Worm (Caenorhabditis elegans) whole organism, L1 larva: ENCODE data around the gene F21D5.5.

ENCODE experiments used
- C04F5.9 ChIP-seq: sonication (generic microtip); optimal IDR thresholded peaks from 2 replicates; lab custom pipeline; 2016; ENCODE audit warnings: missing genetic modification characterization, missing compliant biosample characterization
- C16A3.4 ChIP-seq: fragments of 150-350 bp; optimal IDR thresholded peaks from 2 replicates; lab custom pipeline; 2014; ENCODE audit warnings: missing biosample characterization, missing genetic modification characterization
- C34B4.2 ChIP-seq: sonication (generic microtip); optimal IDR thresholded peaks from 2 replicates; lab custom pipeline; 2017; ENCODE audit warnings: mild to moderate bottlenecking, missing genetic modification characterization, missing compliant biosample characterization
- alr-1 ChIP-seq: fragments of 200-800 bp; sonication (Bioruptor generic); optimal IDR thresholded peaks from 2 replicates; lab custom pipeline; 2018; ENCODE audit warnings: borderline replicate concordance, mild to moderate bottlenecking, missing genetic modification characterization, missing compliant biosample characterization
- ceh-82 ChIP-seq, 3 experiments: fragments of 150-350 bp in 1 of 3; sonication (generic microtip) in 2 of 3; optimal IDR thresholded peaks; 2 replicates each; lab custom pipeline; 2014 to 2017; ENCODE audit warnings: missing biosample characterization in 3 of 3, missing genetic modification characterization in 3 of 3
- dpl-1 ChIP-seq, 3 experiments: fragments of 150-350 bp in 2 of 3; sonication (generic microtip) in 1 of 3; optimal IDR thresholded peaks; 2 replicates each; lab custom pipeline; 2014 to 2017; ENCODE audit warnings: missing biosample characterization in 3 of 3, missing genetic modification characterization in 3 of 3, missing genetic modification reagents in 3 of 3
- efl-1 ChIP-seq, 4 experiments: fragments of 150-350 bp; optimal IDR thresholded peaks in 3 of 4; peaks in 1 of 4; 1 replicate in 1 of 4; 2 replicates in 3 of 4; lab custom pipeline; 2014; ENCODE audit warnings: missing biosample characterization in 2 of 4, missing genetic modification characterization in 2 of 4, missing genetic modification reagents in 2 of 4
- egl-27 ChIP-seq, 2 experiments: fragments of 150-350 bp in 1 of 2; sonication (generic microtip); optimal IDR thresholded peaks; 3 replicates each; lab custom pipeline; 2017 to 2018; ENCODE audit warnings: missing biosample characterization in 2 of 2, missing genetic modification characterization in 2 of 2, missing genetic modification reagents in 2 of 2
- elt-2 ChIP-seq: sonication (generic microtip); optimal IDR thresholded peaks from 2 replicates; lab custom pipeline; 2016; ENCODE audit warnings: missing genetic modification characterization, mild to moderate bottlenecking, inconsistent platforms, missing compliant biosample characterization, missing genetic modification reagents
- fkh-10 ChIP-seq: sonication (generic microtip); optimal IDR thresholded peaks from 2 replicates; lab custom pipeline; 2017; ENCODE audit warnings: missing biosample characterization, missing genetic modification reagents, missing genetic modification characterization
- hlh-4 ChIP-seq: sonication (generic microtip); optimal IDR thresholded peaks from 2 replicates; lab custom pipeline; 2016; ENCODE audit warnings: mild to moderate bottlenecking, missing genetic modification characterization, missing compliant biosample characterization
- irx-1 ChIP-seq: sonication (generic microtip); optimal IDR thresholded peaks from 2 replicates; lab custom pipeline; 2016; ENCODE audit warnings: missing genetic modification characterization, missing compliant biosample characterization
- isw-1 ChIP-seq: fragments of 200-800 bp; sonication (Bioruptor generic); IDR thresholded peaks from 2 replicates; pipeline ENCODE4 v1.3.6; 2022; ENCODE audit warnings: missing genetic modification characterization, missing compliant biosample characterization
- jun-1 ChIP-seq: fragments of 150-350 bp; optimal IDR thresholded peaks from 2 replicates; lab custom pipeline; 2014; ENCODE audit warnings: missing biosample characterization, missing genetic modification reagents, missing genetic modification characterization
- lin-14 ChIP-seq: fragments of 200-800 bp; sonication (Bioruptor generic); optimal IDR thresholded peaks from 2 replicates; lab custom pipeline; 2018; ENCODE audit warnings: mild to moderate bottlenecking, missing genetic modification characterization, moderate library complexity, missing compliant biosample characterization
- lin-35 ChIP-seq, 2 experiments: fragments of 150-350 bp; optimal IDR thresholded peaks; 2 replicates each; lab custom pipeline; 2014; ENCODE audit warnings: missing biosample characterization in 2 of 2, missing genetic modification characterization in 2 of 2, missing genetic modification reagents in 2 of 2
- lir-3 ChIP-seq: sonication (generic microtip); optimal IDR thresholded peaks from 2 replicates; lab custom pipeline; 2016; ENCODE audit warnings: mild to moderate bottlenecking, missing genetic modification characterization, moderate library complexity, missing compliant biosample characterization; ENCODE audit not compliant: poor library complexity
- lsy-2 ChIP-seq, 2 experiments: fragments of 150-350 bp; optimal IDR thresholded peaks; 2 replicates each; lab custom pipeline; 2014; ENCODE audit warnings: missing biosample characterization in 2 of 2, missing genetic modification characterization in 2 of 2
- mdl-1 ChIP-seq, 2 experiments: fragments of 150-350 bp; optimal IDR thresholded peaks; 2 replicates each; lab custom pipeline; 2014 to 2017; ENCODE audit warnings: missing biosample characterization in 2 of 2, missing genetic modification characterization in 2 of 2, inconsistent platforms in 1 of 2
- nhr-11 ChIP-seq: fragments of 150-350 bp; optimal IDR thresholded peaks from 2 replicates; lab custom pipeline; 2014; ENCODE audit warnings: missing biosample characterization, missing genetic modification characterization
- nhr-12 ChIP-seq: sonication (generic microtip); optimal IDR thresholded peaks from 2 replicates; lab custom pipeline; 2017; ENCODE audit warnings: missing biosample characterization, missing genetic modification characterization
- nhr-20 ChIP-seq: sonication (generic microtip); optimal IDR thresholded peaks from 2 replicates; lab custom pipeline; 2016; ENCODE audit warnings: mild to moderate bottlenecking, missing genetic modification characterization, missing compliant biosample characterization
- nhr-47 ChIP-seq: sonication (generic microtip); optimal IDR thresholded peaks from 2 replicates; lab custom pipeline; 2016; ENCODE audit warnings: mild to moderate bottlenecking, missing genetic modification characterization, moderate library complexity, missing compliant biosample characterization
- nhr-71 ChIP-seq: sonication (generic microtip); optimal IDR thresholded peaks from 2 replicates; lab custom pipeline; 2016; ENCODE audit warnings: mild to moderate bottlenecking, missing genetic modification characterization, moderate library complexity, missing compliant biosample characterization
- nhr-76 ChIP-seq: sonication (generic microtip); optimal IDR thresholded peaks from 2 replicates; lab custom pipeline; 2017; ENCODE audit warnings: missing biosample characterization, missing genetic modification characterization
- nhr-84 ChIP-seq: sonication (generic microtip); optimal IDR thresholded peaks from 2 replicates; lab custom pipeline; 2017; ENCODE audit warnings: missing biosample characterization, missing genetic modification characterization
- nhr-85 ChIP-seq: sonication (generic microtip); peaks from one replicate; lab custom pipeline; 2016; ENCODE audit warnings: missing genetic modification characterization, inconsistent platforms, missing compliant biosample characterization
- pag-3 ChIP-seq: sonication (generic microtip); optimal IDR thresholded peaks from 2 replicates; lab custom pipeline; 2017; ENCODE audit warnings: missing genetic modification characterization, mild to moderate bottlenecking, missing compliant biosample characterization, antibody characterized with exemption, borderline replicate concordance; ENCODE audit not compliant: insufficient read depth
- pqm-1 ChIP-seq: sonication (generic microtip); optimal IDR thresholded peaks from 3 replicates; lab custom pipeline; 2017; ENCODE audit warnings: missing biosample characterization, missing genetic modification characterization
- rnt-1 ChIP-seq: sonication (generic microtip); optimal IDR thresholded peaks from 2 replicates; lab custom pipeline; 2016; ENCODE audit warnings: mild to moderate bottlenecking, missing genetic modification characterization, moderate library complexity, missing compliant biosample characterization
- skn-1 ChIP-seq: fragments of 150-350 bp; optimal IDR thresholded peaks from 2 replicates; lab custom pipeline; 2014; ENCODE audit warnings: missing biosample characterization, missing genetic modification characterization
- snpc-4 ChIP-seq: fragments of 150-350 bp; optimal IDR thresholded peaks from 2 replicates; lab custom pipeline; 2014; ENCODE audit warnings: missing biosample characterization, missing genetic modification characterization
- snu-23 ChIP-seq: sonication (generic microtip); optimal IDR thresholded peaks from 2 replicates; lab custom pipeline; 2016; ENCODE audit warnings: missing genetic modification characterization, missing compliant biosample characterization
- sptf-1 ChIP-seq: fragments of 150-350 bp; optimal IDR thresholded peaks from 2 replicates; lab custom pipeline; 2014; ENCODE audit warnings: missing biosample characterization, missing genetic modification characterization
- swsn-7 ChIP-seq: sonication (generic microtip); optimal IDR thresholded peaks from 2 replicates; lab custom pipeline; 2016; ENCODE audit warnings: missing genetic modification characterization, missing compliant biosample characterization
- tbx-2 ChIP-seq: sonication (generic microtip); optimal IDR thresholded peaks from 2 replicates; lab custom pipeline; 2016; ENCODE audit warnings: missing genetic modification characterization, missing compliant biosample characterization
- unc-130 ChIP-seq: fragments of 150-350 bp; optimal IDR thresholded peaks from 2 replicates; lab custom pipeline; 2017; ENCODE audit warnings: missing biosample characterization, missing genetic modification characterization, inconsistent platforms
- vab-15 ChIP-seq: sonication (generic microtip); optimal IDR thresholded peaks from 2 replicates; lab custom pipeline; 2017; ENCODE audit warnings: missing genotype, mild to moderate bottlenecking, missing genetic modification characterization, missing compliant biosample characterization
- ztf-4 ChIP-seq: fragments of 150-350 bp; optimal IDR thresholded peaks from 2 replicates; lab custom pipeline; 2014; ENCODE audit warnings: missing biosample characterization, missing genetic modification characterization

The F21D5.5 gene

DNA sequence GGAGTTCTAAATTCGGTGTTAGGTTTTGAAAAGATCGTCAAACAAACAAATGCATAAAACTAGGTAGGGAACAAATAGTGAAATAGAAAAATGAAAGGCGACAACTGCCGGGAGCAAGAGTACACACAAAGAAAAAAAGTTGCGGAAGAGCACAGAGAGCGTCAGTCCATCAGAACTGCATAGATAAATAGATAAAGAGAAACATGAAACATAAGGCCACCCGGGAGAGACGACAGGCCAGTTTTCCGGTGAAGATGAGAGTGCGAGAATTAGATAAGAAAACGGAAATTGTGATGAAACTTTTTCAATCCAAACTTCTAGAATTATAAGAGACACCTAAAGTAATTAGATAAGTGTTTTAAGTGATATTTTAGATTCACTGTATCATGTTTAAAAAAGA, 18.5 kb upstream of the F21D5.5 start:
- TF ChIP-seq nhr-76 (tag; lab: Kevin White, UChicago), result no peak
- no peak for TF ChIP-seq nhr-11 (tag; lab: Kevin White, UChicago)
- peak; percentile 51 for TF ChIP-seq nhr-71 (tag; lab: Kevin White, UChicago)
- TF ChIP-seq sptf-1 (tag; lab: Kevin White, UChicago), result no peak
- TF ChIP-seq snu-23, result peak; percentile 25
- TF ChIP-seq vab-15 (tag; lab: Kevin White, UChicago), result no peak
- no peak for TF ChIP-seq tbx-2 (tag; lab: Kevin White, UChicago)
- TF ChIP-seq irx-1 (tag; lab: Kevin White, UChicago), result no peak
- TF ChIP-seq nhr-84 (tag; lab: Kevin White, UChicago), result no peak
- TF ChIP-seq nhr-47 (tag; lab: Kevin White, UChicago), result no peak
- peak; percentile 82 for TF ChIP-seq pqm-1
- TF ChIP-seq efl-1 (optimal IDR thresholded peaks at IDR 0.05; lab: Kevin White, UChicago), result peak in 1 of 2 experiments; percentile 12
- TF ChIP-seq efl-1 (GFP tag; optimal IDR thresholded peaks at IDR 0.05 in 1 of 2; lab: Kevin White, UChicago), result no peak
- no peak for TF ChIP-seq jun-1
- peak in 1 of 2 experiments; percentile 38 for TF ChIP-seq lsy-2 (tag; optimal IDR thresholded peaks at IDR 0.05; lab: Kevin White, UChicago)
- TF ChIP-seq lir-3 (tag; lab: Kevin White, UChicago), result no peak
- peak; percentile 78 for TF ChIP-seq lin-14 (GFP tag; lab: Kevin White, UChicago)
- peak; percentile 1 for TF ChIP-seq C16A3.4 (tag; lab: Kevin White, UChicago)
- peak in 1 of 2 experiments; percentile 22 for TF ChIP-seq lin-35 (GFP tag; optimal IDR thresholded peaks at IDR 0.05; lab: Kevin White, UChicago)
- peak; percentile 33 for TF ChIP-seq rnt-1 (tag; lab: Kevin White, UChicago)
- TF ChIP-seq C04F5.9, result no peak
- peak; percentile 24 for TF ChIP-seq nhr-20
- no peak for TF ChIP-seq skn-1 (tag; lab: Kevin White, UChicago)
- no peak for TF ChIP-seq dpl-1 (GFP tag; optimal IDR thresholded peaks at IDR 0.05; lab: Kevin White, UChicago)
- TF ChIP-seq snpc-4 (tag; lab: Kevin White, UChicago), result no peak
- no peak for TF ChIP-seq alr-1
- peak; percentile 69 for TF ChIP-seq elt-2 (tag; lab: Kevin White, UChicago)
- no peak for TF ChIP-seq fkh-10 (GFP tag; lab: Kevin White, UChicago)
- peak; percentile 5 for TF ChIP-seq swsn-7 (tag; lab: Kevin White, UChicago)
- TF ChIP-seq unc-130, result peak; percentile 31
- TF ChIP-seq ceh-82 (tag; optimal IDR thresholded peaks at IDR 0.05; lab: Kevin White, UChicago), result peak in 1 of 3 experiments; percentile 10

DNA sequence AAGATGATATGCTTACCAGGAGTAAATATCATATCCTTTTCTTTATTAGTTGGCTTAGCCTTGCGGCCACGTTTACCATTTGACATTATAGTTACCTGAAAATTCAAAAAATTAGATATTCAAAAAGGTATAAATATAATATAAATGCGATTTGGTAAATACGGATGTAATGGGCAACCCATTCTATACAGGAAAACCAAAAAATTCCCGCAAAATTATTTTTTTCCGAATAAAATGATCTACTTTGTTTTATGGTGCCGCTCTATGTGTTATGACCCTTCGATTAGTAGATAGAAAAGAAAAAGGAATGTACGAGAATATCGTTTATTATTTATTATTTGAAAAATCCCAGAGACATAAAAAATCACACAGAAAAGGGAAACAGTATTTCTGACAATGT, 15.5 kb upstream of the F21D5.5 start, which contains the start of gene elli-1:
TSS of gene elli-1 (minus strand) at position 101 of the 400 bp plus-strand sequence.
- TF ChIP-seq lir-3 (tag; lab: Kevin White, UChicago), result no peak
- TF ChIP-seq efl-1 (optimal IDR thresholded peaks at IDR 0.05; lab: Kevin White, UChicago), result no peak
- TF ChIP-seq efl-1 (GFP tag; optimal IDR thresholded peaks at IDR 0.05 in 1 of 2; lab: Kevin White, UChicago), result peak in 1 of 2 experiments; percentile 28
- no peak for TF ChIP-seq egl-27 (tag; optimal IDR thresholded peaks at IDR 0.05; lab: Kevin White, UChicago)
- TF ChIP-seq jun-1, result no peak
- TF ChIP-seq C34B4.2, result no peak
- TF ChIP-seq hlh-4 (tag; lab: Kevin White, UChicago), result no peak

DNA sequence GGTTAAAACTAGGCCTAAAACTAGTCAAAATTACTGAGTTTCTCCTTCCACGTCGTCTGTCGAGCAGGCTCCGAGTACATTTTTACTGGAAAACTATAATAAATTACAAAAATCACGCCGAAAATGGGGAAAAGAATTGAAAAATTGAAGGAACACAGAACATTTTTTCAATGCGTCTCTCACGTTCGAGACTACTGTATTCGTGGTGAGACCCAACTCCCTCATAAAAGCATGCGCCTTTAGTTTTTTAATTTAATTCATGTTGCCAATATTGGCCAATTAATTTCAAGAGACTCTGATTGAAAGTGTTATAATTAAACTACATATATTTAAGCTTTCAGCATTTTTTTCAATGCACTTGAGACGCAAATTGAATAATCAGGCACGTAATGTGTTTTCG, 15.0 kb upstream of the F21D5.5 start:
- TF ChIP-seq isw-1 (GFP tag; lab: Robert Waterston, UW) (no peak), pag-3 (tag; lab: Kevin White, UChicago) (no peak), nhr-85 (tag; lab: Kevin White, UChicago) (no peak), nhr-12 (tag; lab: Kevin White, UChicago) (no peak), ztf-4 (no peak), mdl-1 (tag; optimal IDR thresholded peaks at IDR 0.05; lab: Kevin White, UChicago) (no peak)
